Fruit fly (Drosophila melanogaster) whole organism, adult: ENCODE results near the gene GluRIA.

Experiments used
- CG1620 ChIP-seq: fragments of 200-800 bp; sonication (Bioruptor generic); optimal IDR thresholded peaks from 2 replicates; lab custom pipeline; 2016; ENCODE audit warnings: missing biosample characterization, missing genetic modification characterization
- tj ChIP-seq: fragments of 200-800 bp; sonication (Bioruptor generic); optimal IDR thresholded peaks from 3 replicates; lab custom pipeline; 2017; ENCODE audit warnings: missing biosample characterization, mild to moderate bottlenecking, missing genetic modification characterization, moderate library complexity

dm6 chr3L:6623669-6624204 lies at the start of gene GluRIA:
- no peak for TF ChIP-seq tj (GFP tag; lab: Kevin White, UChicago)
- no peak for TF ChIP-seq CG1620 (GFP tag; lab: Kevin White, UChicago)
